Fruit fly (Drosophila melanogaster) whole organism, embryonic: ENCODE measurements around the gene H2.0.

Experiments used
- Bgb ChIP-seq: fragments of 200-800 bp; sonication (Bioruptor generic); IDR thresholded peaks from 2 replicates; pipeline ENCODE4 v1.3.6; 2022; ENCODE audit warnings: missing biosample characterization, missing genetic modification characterization; ENCODE audit not compliant: partially characterized antibody
- Blimp-1 ChIP-seq: fragments of 200-800 bp; sonication (Bioruptor generic); optimal IDR thresholded peaks from 3 replicates; lab custom pipeline; 2018; ENCODE audit warnings: missing biosample characterization, missing genetic modification characterization, mild to moderate bottlenecking, moderate library complexity, missing genetic modification reagents
- CG10654 ChIP-seq: fragments of 200-800 bp; sonication (Bioruptor generic); optimal IDR thresholded peaks from 2 replicates; lab custom pipeline; 2016; ENCODE audit warnings: missing biosample characterization, missing genetic modification characterization
- CG11398 ChIP-seq: fragments of 200-800 bp; sonication (Bioruptor generic); optimal IDR thresholded peaks from 2 replicates; lab custom pipeline; 2016; ENCODE audit warnings: missing biosample characterization, missing genetic modification characterization
- CG11695 ChIP-seq: fragments of 200-800 bp; sonication (Bioruptor generic); IDR thresholded peaks from 3 replicates; pipeline ENCODE4 v1.3.6; 2022; ENCODE audit warnings: missing biosample characterization, missing genetic modification characterization
- CG12071 ChIP-seq: fragments of 200-800 bp; sonication (Bioruptor generic); optimal IDR thresholded peaks from 3 replicates; lab custom pipeline; 2018; ENCODE audit warnings: missing biosample characterization, mild to moderate bottlenecking, missing genetic modification characterization
- CG12391 ChIP-seq: fragments of 200-800 bp; sonication (Bioruptor generic); optimal IDR thresholded peaks from 3 replicates; lab custom pipeline; 2018; ENCODE audit warnings: missing biosample characterization, mild to moderate bottlenecking, missing genetic modification characterization, moderate library complexity
- CG12744 ChIP-seq: fragments of 200-800 bp; sonication (Bioruptor generic); optimal IDR thresholded peaks from 2 replicates; lab custom pipeline; 2016; ENCODE audit warnings: missing biosample characterization, missing genetic modification characterization
- CG15514 ChIP-seq: fragments of 200-800 bp; sonication (Bioruptor generic); optimal IDR thresholded peaks from 3 replicates; lab custom pipeline; 2017; ENCODE audit warnings: missing biosample characterization, missing genetic modification characterization, mild to moderate bottlenecking, moderate library complexity, missing genetic modification reagents
- CG1602 ChIP-seq: fragments of 200-800 bp; sonication (Bioruptor generic); optimal IDR thresholded peaks from 3 replicates; lab custom pipeline; 2016; ENCODE audit warnings: missing biosample characterization, missing genetic modification characterization
- CG17186 ChIP-seq: fragments of 200-800 bp; sonication (Bioruptor generic); optimal IDR thresholded peaks from 3 replicates; lab custom pipeline; 2017; ENCODE audit warnings: missing biosample characterization, missing genetic modification reagents, missing genetic modification characterization
- CG17328 ChIP-seq: fragments of 200-800 bp; sonication (Bioruptor generic); IDR thresholded peaks from 2 replicates; pipeline ENCODE4 v1.3.6; 2022; ENCODE audit warnings: missing biosample characterization, missing genetic modification characterization
- CG17359 ChIP-seq: fragments of 200-800 bp; sonication (Bioruptor generic); optimal IDR thresholded peaks from 3 replicates; lab custom pipeline; 2018; ENCODE audit warnings: missing biosample characterization, mild to moderate bottlenecking, missing genetic modification characterization, moderate library complexity
- CG18011 ChIP-seq: fragments of 200-800 bp; sonication (Bioruptor generic); optimal IDR thresholded peaks from 2 replicates; lab custom pipeline; 2017; ENCODE audit warnings: missing biosample characterization, missing genetic modification characterization, mild to moderate bottlenecking, moderate library complexity, missing genotype
- CG18619 ChIP-seq: fragments of 200-800 bp; sonication (Bioruptor generic); optimal IDR thresholded peaks from 3 replicates; lab custom pipeline; 2017; ENCODE audit warnings: missing biosample characterization, mild to moderate bottlenecking, missing genetic modification characterization
- CG3838 ChIP-seq: fragments of 200-800 bp; sonication (Bioruptor generic); optimal IDR thresholded peaks from 3 replicates; lab custom pipeline; 2016; ENCODE audit warnings: missing biosample characterization, missing genetic modification characterization
- CG4282 ChIP-seq: fragments of 200-800 bp; sonication (Bioruptor generic); optimal IDR thresholded peaks from 2 replicates; lab custom pipeline; 2016; ENCODE audit warnings: missing biosample characterization, missing genetic modification characterization
- CG6765 ChIP-seq: fragments of 200-800 bp; sonication (Bioruptor generic); optimal IDR thresholded peaks from 3 replicates; lab custom pipeline; 2017; ENCODE audit warnings: missing biosample characterization, mild to moderate bottlenecking, missing genetic modification characterization
- CG8281 ChIP-seq: fragments of 200-800 bp; sonication (Bioruptor generic); optimal IDR thresholded peaks from 2 replicates; lab custom pipeline; 2018; ENCODE audit warnings: missing biosample characterization, mild to moderate bottlenecking, missing genetic modification characterization, moderate library complexity
- CG9932 ChIP-seq: fragments of 200-800 bp; sonication (Bioruptor generic); IDR thresholded peaks from 2 replicates; pipeline ENCODE4 v1.3.6; 2022; ENCODE audit warnings: missing biosample characterization, missing genetic modification characterization
- CoRest ChIP-seq: fragments of 200-800 bp; sonication (Bioruptor generic); optimal IDR thresholded peaks from 3 replicates; lab custom pipeline; 2018; ENCODE audit warnings: missing biosample characterization, mild to moderate bottlenecking, missing genetic modification characterization, moderate library complexity
- Dip2 ChIP-seq: fragments of 200-800 bp; sonication (Bioruptor generic); IDR thresholded peaks from 2 replicates; pipeline ENCODE4 v1.3.6; 2022; ENCODE audit warnings: missing biosample characterization, missing genetic modification characterization
- HmgD ChIP-seq: fragments of 200-800 bp; sonication (Bioruptor generic); optimal IDR thresholded peaks from 3 replicates; lab custom pipeline; 2016; ENCODE audit warnings: missing biosample characterization, missing genetic modification characterization
- Hmx ChIP-seq: fragments of 200-800 bp; sonication (Bioruptor generic); optimal IDR thresholded peaks from 2 replicates; lab custom pipeline; 2016; ENCODE audit warnings: missing biosample characterization, missing genetic modification characterization
- Hr39 ChIP-seq: fragments of >200 bp; optimal IDR thresholded peaks from 2 replicates; lab custom pipeline; 2017
- Hr51 ChIP-seq, 2 experiments: fragments of 200-800 bp; sonication (Bioruptor generic); optimal IDR thresholded peaks; 2 replicates in 1 of 2; 3 replicates in 1 of 2; lab custom pipeline; 2016 to 2018; ENCODE audit warnings: missing biosample characterization in 2 of 2, missing genetic modification characterization in 2 of 2, mild to moderate bottlenecking in 1 of 2, moderate library complexity in 1 of 2
- NC2α ChIP-seq: fragments of 200-800 bp; sonication (Bioruptor generic); optimal IDR thresholded peaks from 2 replicates; lab custom pipeline; 2016; ENCODE audit warnings: missing biosample characterization, missing genetic modification characterization
- Nf-YA ChIP-seq: fragments of 200-800 bp; sonication (Bioruptor generic); IDR thresholded peaks from 2 replicates; pipeline ENCODE4 v1.3.6; 2022; ENCODE audit warnings: missing biosample characterization, missing genetic modification characterization
- Oli ChIP-seq: fragments of 200-800 bp; sonication (Bioruptor generic); optimal IDR thresholded peaks from 2 replicates; lab custom pipeline; 2018; ENCODE audit warnings: missing biosample characterization, mild to moderate bottlenecking, missing genetic modification characterization, moderate library complexity
- Sin3A ChIP-seq: fragments of >200 bp; optimal IDR thresholded peaks from 2 replicates; lab custom pipeline; 2018
- Six4 ChIP-seq: fragments of 200-800 bp; sonication (Bioruptor generic); optimal IDR thresholded peaks from 2 replicates; lab custom pipeline; 2016; ENCODE audit warnings: missing biosample characterization, missing genetic modification characterization
- Trl ChIP-seq, 3 experiments: fragments of >200 bp in 2 of 3; fragments of 200-800 bp in 1 of 3; sonication (Bioruptor generic) in 1 of 3; optimal IDR thresholded peaks; 2 replicates in 1 of 3; 3 replicates in 2 of 3; lab custom pipeline; 2016 to 2017; ENCODE audit warnings: missing biosample characterization in 1 of 3, missing genetic modification characterization in 1 of 3
- ase ChIP-seq: fragments of 200-800 bp; sonication (Bioruptor generic); IDR thresholded peaks from 3 replicates; pipeline ENCODE4 v1.3.6; 2022; ENCODE audit warnings: missing biosample characterization, missing genetic modification characterization
- chm ChIP-seq: fragments of 200-800 bp; sonication (Bioruptor generic); IDR thresholded peaks from 2 replicates; pipeline ENCODE4 v1.3.6; 2022; ENCODE audit warnings: missing biosample characterization, missing genetic modification characterization
- dmrt99B ChIP-seq: fragments of 200-800 bp; sonication (Bioruptor generic); optimal IDR thresholded peaks from 2 replicates; lab custom pipeline; 2018; ENCODE audit warnings: missing biosample characterization, mild to moderate bottlenecking, missing genetic modification characterization, moderate library complexity
- exex ChIP-seq: fragments of 200-800 bp; sonication (Bioruptor generic); optimal IDR thresholded peaks from 4 replicates; lab custom pipeline; 2018; ENCODE audit warnings: missing biosample characterization, mild to moderate bottlenecking, missing genetic modification characterization, moderate library complexity
- fd64A ChIP-seq: fragments of 200-800 bp; sonication (Bioruptor generic); optimal IDR thresholded peaks from 3 replicates; lab custom pipeline; 2018; ENCODE audit warnings: missing biosample characterization, mild to moderate bottlenecking, missing genetic modification characterization
- gem ChIP-seq: fragments of 200-800 bp; sonication (Bioruptor generic); optimal IDR thresholded peaks from 2 replicates; lab custom pipeline; 2019; ENCODE audit warnings: missing biosample characterization, mild to moderate bottlenecking, missing genetic modification characterization, moderate library complexity
- ham ChIP-seq: fragments of 200-800 bp; sonication (Bioruptor generic); IDR thresholded peaks from 2 replicates; pipeline ENCODE4 v1.3.6; 2022; ENCODE audit warnings: missing biosample characterization, missing genetic modification characterization
- lbe ChIP-seq: fragments of 200-800 bp; sonication (Bioruptor generic); optimal IDR thresholded peaks from 2 replicates; lab custom pipeline; 2016; ENCODE audit warnings: missing biosample characterization, mild to moderate bottlenecking, missing genetic modification characterization
- p53 ChIP-seq: fragments of 200-800 bp; sonication (Bioruptor generic); optimal IDR thresholded peaks from 2 replicates; lab custom pipeline; 2016; ENCODE audit warnings: missing biosample characterization, missing genetic modification characterization
- pho ChIP-seq: fragments of 200-800 bp; sonication (Bioruptor generic); optimal IDR thresholded peaks from 2 replicates; lab custom pipeline; 2016; ENCODE audit warnings: missing biosample characterization, missing genetic modification characterization
- run ChIP-seq: fragments of 200-800 bp; sonication (Bioruptor generic); optimal IDR thresholded peaks from 3 replicates; lab custom pipeline; 2018; ENCODE audit warnings: missing biosample characterization, mild to moderate bottlenecking, missing genetic modification characterization
- sens-2 ChIP-seq: fragments of 200-800 bp; sonication (Bioruptor generic); IDR thresholded peaks from 2 replicates; pipeline ENCODE4 v1.3.6; 2022; ENCODE audit warnings: missing biosample characterization, missing genetic modification characterization
- seq ChIP-seq: fragments of 200-800 bp; sonication (Bioruptor generic); IDR thresholded peaks from 2 replicates; pipeline ENCODE4 v1.3.6; 2022; ENCODE audit warnings: missing biosample characterization, missing genetic modification characterization
- sim ChIP-seq: fragments of 200-800 bp; sonication (Bioruptor generic); IDR thresholded peaks from 2 replicates; pipeline ENCODE4 v1.3.6; 2022; ENCODE audit warnings: missing biosample characterization, missing genetic modification characterization
- so ChIP-seq: fragments of 200-800 bp; sonication (Bioruptor generic); IDR thresholded peaks from 3 replicates; pipeline ENCODE4 v1.3.6; 2022; ENCODE audit warnings: missing biosample characterization, missing genetic modification characterization
- sqz ChIP-seq: fragments of 200-800 bp; sonication (Bioruptor generic); optimal IDR thresholded peaks from 3 replicates; lab custom pipeline; 2018; ENCODE audit warnings: missing biosample characterization, mild to moderate bottlenecking, missing genetic modification characterization
- tna ChIP-seq: fragments of 200-800 bp; sonication (Bioruptor generic); IDR thresholded peaks from 2 replicates; pipeline ENCODE4 v1.3.6; 2022; ENCODE audit warnings: missing biosample characterization, missing genetic modification characterization; ENCODE audit not compliant: partially characterized antibody
- ttk ChIP-seq: fragments of 200-800 bp; sonication (Bioruptor generic); IDR thresholded peaks from 2 replicates; pipeline ENCODE4 v2.1.2; 2022; ENCODE audit warnings: missing biosample characterization, missing genetic modification characterization
- tup ChIP-seq: fragments of 200-800 bp; sonication (Bioruptor generic); optimal IDR thresholded peaks from 2 replicates; lab custom pipeline; 2016; ENCODE audit warnings: missing biosample characterization, mild to moderate bottlenecking, missing genetic modification characterization, moderate library complexity
- zfh1 ChIP-seq: fragments of 200-800 bp; sonication (Bioruptor generic); IDR thresholded peaks from 3 replicates; pipeline ENCODE4 v1.3.6; 2022; ENCODE audit warnings: missing biosample characterization, missing genetic modification characterization

Gene H2.0

DNA sequence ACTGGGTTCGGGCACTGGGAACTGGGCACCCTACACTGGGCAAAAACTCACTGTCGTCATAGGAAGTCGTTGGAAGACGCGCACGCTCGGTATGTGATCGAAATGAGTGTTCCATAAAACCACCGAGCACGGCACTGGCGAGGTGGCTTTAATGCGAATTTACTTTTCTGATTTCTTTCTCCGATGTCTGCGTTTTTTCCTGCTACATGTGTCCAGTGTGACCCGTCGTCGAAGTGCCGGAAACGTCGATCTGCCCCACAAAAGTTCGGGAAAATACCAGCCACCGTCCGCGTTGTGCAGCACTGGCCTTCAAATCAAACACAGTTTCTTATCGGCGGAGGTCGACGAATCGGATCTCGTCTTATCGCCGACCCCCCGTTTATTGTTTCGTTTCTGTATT is 20.0 kb downstream of the H2.0 start, which contains the start of gene Kdm5 (continued):
- TF ChIP-seq Blimp-1 = no peak
- no peak for TF ChIP-seq CG8281 (tag; lab: Kevin White, UChicago)
- TF ChIP-seq so (GFP tag; lab: Robert Waterston, UW) = no peak
- TF ChIP-seq tna = no peak
- TF ChIP-seq CoRest (tag; lab: Kevin White, UChicago) = no peak
- TF ChIP-seq CG1602 (GFP tag; lab: Kevin White, UChicago) = no peak
- TF ChIP-seq CG17186 (GFP tag; lab: Kevin White, UChicago) = peak; percentile 38
- peak; percentile 37 for TF ChIP-seq exex (tag; lab: Kevin White, UChicago)
- TF ChIP-seq CG4282 (GFP tag; lab: Kevin White, UChicago) = no peak
- TF ChIP-seq CG17328 = 0 out of 2 replicates have a peak, but pooled peaks have one; percentile 12
- TF ChIP-seq Nf-YA = 0 out of 2 replicates have a peak, but pooled peaks have one; percentile 11
- no peak for TF ChIP-seq ham
- no peak for TF ChIP-seq CG10654 (GFP tag; lab: Kevin White, UChicago)
- peak; percentile 47; the same call in 1 of the 2 replicates for TF ChIP-seq chm (GFP tag; lab: Robert Waterston, UW)
- no peak for TF ChIP-seq Dip2
- peak; percentile 69 for TF ChIP-seq CG15514 (GFP tag; lab: Kevin White, UChicago)
- peak; percentile 73 for TF ChIP-seq zfh1
- TF ChIP-seq CG9932 = peak; percentile 61
- TF ChIP-seq sim (GFP tag; lab: Robert Waterston, UW) = no peak
- TF ChIP-seq sens-2 (GFP tag; lab: Robert Waterston, UW) = no peak
- TF ChIP-seq CG12391 = peak; percentile 9
- no peak for TF ChIP-seq CG12071
- no peak for TF ChIP-seq ttk
- peak; percentile 49 for TF ChIP-seq Sin3A
- TF ChIP-seq seq (GFP tag; lab: Robert Waterston, UW) = no peak
- peak; percentile 62 for TF ChIP-seq HmgD
- peak; percentile 32; the same call in 1 of the 2 replicates for TF ChIP-seq Bgb (GFP tag; lab: Robert Waterston, UW)
- no peak for TF ChIP-seq fd64A (GFP tag; lab: Kevin White, UChicago)
- TF ChIP-seq CG17359 (tag; lab: Kevin White, UChicago) = no peak
- TF ChIP-seq Hmx = no peak
- TF ChIP-seq ase = no peak
- no peak for TF ChIP-seq Oli (tag; lab: Kevin White, UChicago)
- no peak for TF ChIP-seq tup (GFP tag; lab: Kevin White, UChicago)
- TF ChIP-seq CG12744 (GFP tag; lab: Kevin White, UChicago) = no peak
- no peak for TF ChIP-seq Six4 (GFP tag; lab: Kevin White, UChicago)
- TF ChIP-seq CG6765 = peak; percentile 55
- TF ChIP-seq sqz = peak; percentile 3
- TF ChIP-seq dmrt99B (tag; lab: Kevin White, UChicago) = no peak
- TF ChIP-seq Hr51 (GFP tag; optimal IDR thresholded peaks at IDR 0.05; lab: Kevin White, UChicago) = peak in 1 of 2 experiments; percentile 2
- no peak for TF ChIP-seq lbe
- peak; percentile 22 for TF ChIP-seq p53 (GFP tag; lab: Kevin White, UChicago)
- no peak for TF ChIP-seq Hr39 (lab: Kevin White, UChicago)
- no peak for TF ChIP-seq CG18011
- TF ChIP-seq CG18619 (GFP tag; lab: Kevin White, UChicago) = peak; percentile 8
- TF ChIP-seq Trl (optimal IDR thresholded peaks at IDR 0.05; lab: Kevin White, UChicago) = no peak
- TF ChIP-seq Trl (GFP tag; optimal IDR thresholded peaks at IDR 0.05; lab: Kevin White, UChicago) = no peak
- no peak for TF ChIP-seq gem (tag; lab: Kevin White, UChicago)
- no peak for TF ChIP-seq CG3838 (GFP tag; lab: Kevin White, UChicago)
- no peak for TF ChIP-seq run (tag; lab: Kevin White, UChicago)
- TF ChIP-seq NC2α (GFP tag; lab: Kevin White, UChicago) = no peak
- no peak for TF ChIP-seq CG11695 (GFP tag; lab: Robert Waterston, UW)
- TF ChIP-seq CG11398 (GFP tag; lab: Kevin White, UChicago) = peak; percentile 6
- TF ChIP-seq pho (GFP tag; lab: Kevin White, UChicago) = peak; percentile 42
